Fruit fly (Drosophila melanogaster) whole organism, embryonic: ENCODE measurements around the gene Tgt.

Experiments used
- Bteb2 ChIP-seq: fragments of 200-800 bp; sonication (Bioruptor generic); optimal IDR thresholded peaks from 2 replicates; lab custom pipeline; 2016; ENCODE audit warnings: missing biosample characterization, missing genetic modification characterization
- CG10431 ChIP-seq: fragments of 200-800 bp; sonication (Bioruptor generic); optimal IDR thresholded peaks from 3 replicates; lab custom pipeline; 2018; ENCODE audit warnings: missing biosample characterization, mild to moderate bottlenecking, missing genetic modification characterization
- CG11456 ChIP-seq: fragments of 200-800 bp; sonication (Bioruptor generic); IDR thresholded peaks from 3 replicates; pipeline ENCODE4 v1.3.6; 2022; ENCODE audit warnings: missing biosample characterization, missing genetic modification characterization
- CG11695 ChIP-seq: fragments of 200-800 bp; sonication (Bioruptor generic); IDR thresholded peaks from 3 replicates; pipeline ENCODE4 v1.3.6; 2022; ENCODE audit warnings: missing biosample characterization, missing genetic modification characterization
- CG12071 ChIP-seq: fragments of 200-800 bp; sonication (Bioruptor generic); optimal IDR thresholded peaks from 3 replicates; lab custom pipeline; 2018; ENCODE audit warnings: missing biosample characterization, mild to moderate bottlenecking, missing genetic modification characterization
- CG13296 ChIP-seq: fragments of 200-800 bp; sonication (Bioruptor generic); optimal IDR thresholded peaks from 3 replicates; lab custom pipeline; 2018; ENCODE audit warnings: missing biosample characterization, mild to moderate bottlenecking, missing genetic modification characterization
- CG15479 ChIP-seq: fragments of 200-800 bp; sonication (Bioruptor generic); optimal IDR thresholded peaks from 3 replicates; lab custom pipeline; 2019; ENCODE audit warnings: missing biosample characterization, mild to moderate bottlenecking, missing genetic modification characterization, moderate library complexity
- CG1602 ChIP-seq: fragments of 200-800 bp; sonication (Bioruptor generic); optimal IDR thresholded peaks from 3 replicates; lab custom pipeline; 2016; ENCODE audit warnings: missing biosample characterization, missing genetic modification characterization
- CG17361 ChIP-seq: fragments of 200-800 bp; sonication (Bioruptor generic); IDR thresholded peaks from 3 replicates; pipeline ENCODE4 v1.3.6; 2022; ENCODE audit warnings: missing biosample characterization, missing genetic modification characterization
- CG18476 ChIP-seq: fragments of 200-800 bp; sonication (Bioruptor generic); optimal IDR thresholded peaks from 2 replicates; lab custom pipeline; 2016; ENCODE audit warnings: missing biosample characterization, mild to moderate bottlenecking, missing genetic modification characterization
- CG18619 ChIP-seq: fragments of 200-800 bp; sonication (Bioruptor generic); optimal IDR thresholded peaks from 3 replicates; lab custom pipeline; 2017; ENCODE audit warnings: missing biosample characterization, mild to moderate bottlenecking, missing genetic modification characterization
- CG31441 ChIP-seq: fragments of 200-800 bp; sonication (Bioruptor generic); IDR thresholded peaks from 2 replicates; pipeline ENCODE4 v1.3.6; 2022; ENCODE audit warnings: missing biosample characterization, missing genetic modification characterization
- CG3847 ChIP-seq: fragments of 200-800 bp; sonication (Bioruptor generic); IDR thresholded peaks from 2 replicates; pipeline ENCODE4 v1.3.6; 2022; ENCODE audit warnings: missing biosample characterization, missing genetic modification characterization
- CG6272 ChIP-seq: fragments of 200-800 bp; sonication (Bioruptor generic); IDR thresholded peaks from 2 replicates; pipeline ENCODE4 v1.3.6; 2022; ENCODE audit warnings: missing biosample characterization, missing genetic modification characterization
- CG7271 ChIP-seq: fragments of 200-800 bp; sonication (Bioruptor generic); optimal IDR thresholded peaks from 2 replicates; lab custom pipeline; 2018; ENCODE audit warnings: missing biosample characterization, mild to moderate bottlenecking, missing genetic modification characterization, moderate library complexity
- CG7928 ChIP-seq: fragments of 200-800 bp; sonication (Bioruptor generic); optimal IDR thresholded peaks from 2 replicates; lab custom pipeline; 2017; ENCODE audit warnings: missing biosample characterization, mild to moderate bottlenecking, missing genetic modification characterization
- CG8359 ChIP-seq: fragments of 200-800 bp; sonication (Bioruptor generic); optimal IDR thresholded peaks from 2 replicates; lab custom pipeline; 2017; ENCODE audit warnings: missing biosample characterization, mild to moderate bottlenecking, missing genetic modification characterization, borderline replicate concordance
- CG9215 ChIP-seq: fragments of 200-800 bp; sonication (Bioruptor generic); IDR thresholded peaks from 2 replicates; pipeline ENCODE4 v1.3.6; 2022; ENCODE audit warnings: missing biosample characterization, missing genetic modification characterization
- CG9727 ChIP-seq: fragments of 200-800 bp; sonication (Bioruptor generic); optimal IDR thresholded peaks from 3 replicates; lab custom pipeline; 2017; ENCODE audit warnings: missing biosample characterization, mild to moderate bottlenecking, missing genetic modification characterization
- Chrac-16 ChIP-seq: fragments of 200-800 bp; sonication (Bioruptor generic); optimal IDR thresholded peaks from 3 replicates; lab custom pipeline; 2016; ENCODE audit warnings: missing biosample characterization, missing genetic modification characterization
- CkIIα-i1 ChIP-seq: fragments of 200-800 bp; sonication (Bioruptor generic); IDR thresholded peaks from 2 replicates; pipeline ENCODE4 v1.3.6; 2022; ENCODE audit warnings: missing biosample characterization, missing genetic modification characterization
- Hmr ChIP-seq: fragments of 200-800 bp; sonication (Bioruptor generic); optimal IDR thresholded peaks from 3 replicates; lab custom pipeline; 2017; ENCODE audit warnings: mild to moderate bottlenecking, missing biosample characterization, missing genetic modification reagents, missing genetic modification characterization
- Lpt ChIP-seq: fragments of >200 bp; optimal IDR thresholded peaks from 2 replicates; lab custom pipeline; 2018; ENCODE audit warnings: missing biosample characterization, missing genetic modification characterization
- Mrtf ChIP-seq: fragments of 200-800 bp; sonication (Bioruptor generic); IDR thresholded peaks from 3 replicates; pipeline ENCODE4 v1.3.6; 2022; ENCODE audit warnings: missing biosample characterization, missing genetic modification characterization
- Six4 ChIP-seq: fragments of 200-800 bp; sonication (Bioruptor generic); optimal IDR thresholded peaks from 2 replicates; lab custom pipeline; 2016; ENCODE audit warnings: missing biosample characterization, missing genetic modification characterization
- Sox102F ChIP-seq: fragments of 200-800 bp; sonication (Bioruptor generic); optimal IDR thresholded peaks from 2 replicates; lab custom pipeline; 2018; ENCODE audit warnings: missing biosample characterization, mild to moderate bottlenecking, missing genetic modification characterization, moderate library complexity
- ara ChIP-seq: fragments of 200-800 bp; sonication (Bioruptor generic); IDR thresholded peaks from 2 replicates; pipeline ENCODE4 v1.3.6; 2022; ENCODE audit warnings: missing biosample characterization, missing genetic modification characterization
- az2 ChIP-seq: fragments of 200-800 bp; sonication (Bioruptor generic); optimal IDR thresholded peaks from 3 replicates; lab custom pipeline; 2016; ENCODE audit warnings: missing biosample characterization, missing genetic modification characterization
- cato ChIP-seq: fragments of 200-800 bp; sonication (Bioruptor generic); optimal IDR thresholded peaks from 2 replicates; lab custom pipeline; 2016; ENCODE audit warnings: missing biosample characterization, missing genetic modification characterization, borderline replicate concordance
- chif ChIP-seq, 2 experiments: fragments of 200-800 bp; sonication (Bioruptor generic); optimal IDR thresholded peaks; 3 replicates each; lab custom pipeline; 2016; ENCODE audit warnings: missing biosample characterization in 2 of 2, missing genetic modification characterization in 2 of 2
- dati ChIP-seq: fragments of 200-800 bp; sonication (Bioruptor generic); IDR thresholded peaks from 2 replicates; pipeline ENCODE4 v1.3.6; 2022; ENCODE audit warnings: missing biosample characterization, missing genetic modification characterization
- disco-r ChIP-seq: fragments of 200-800 bp; sonication (Bioruptor generic); optimal IDR thresholded peaks from 2 replicates; lab custom pipeline; 2016; ENCODE audit warnings: missing biosample characterization, missing genetic modification characterization
- fd96Cb ChIP-seq: fragments of 200-800 bp; sonication (Bioruptor generic); optimal IDR thresholded peaks from 2 replicates; lab custom pipeline; 2018; ENCODE audit warnings: missing biosample characterization, mild to moderate bottlenecking, missing genetic modification characterization, moderate library complexity
- grn ChIP-seq: fragments of 200-800 bp; sonication (Bioruptor generic); optimal IDR thresholded peaks from 3 replicates; lab custom pipeline; 2017; ENCODE audit warnings: missing biosample characterization, missing genetic modification characterization
- hbn ChIP-seq: fragments of 200-800 bp; sonication (Bioruptor generic); IDR thresholded peaks from 2 replicates; pipeline ENCODE4 v1.3.6; 2022; ENCODE audit warnings: missing biosample characterization, missing genetic modification characterization; ENCODE audit not compliant: partially characterized antibody
- inv ChIP-seq: fragments of 200-800 bp; sonication (Bioruptor generic); IDR thresholded peaks from 2 replicates; pipeline ENCODE4 v1.3.6; 2022; ENCODE audit warnings: missing biosample characterization, missing genetic modification characterization; ENCODE audit not compliant: partially characterized antibody
- mld ChIP-seq: fragments of 200-800 bp; sonication (Bioruptor generic); IDR thresholded peaks from 3 replicates; pipeline ENCODE4 v1.3.6; 2022; ENCODE audit warnings: missing biosample characterization, missing genetic modification characterization; ENCODE audit not compliant: partially characterized antibody
- oc ChIP-seq: fragments of 200-800 bp; sonication (Bioruptor generic); optimal IDR thresholded peaks from 2 replicates; lab custom pipeline; 2018; ENCODE audit warnings: missing biosample characterization, mild to moderate bottlenecking, missing genetic modification characterization, moderate library complexity
- otp ChIP-seq: fragments of 200-800 bp; sonication (Bioruptor generic); IDR thresholded peaks from 3 replicates; pipeline ENCODE4, ENCODE4 v1.3.6; 2022; ENCODE audit warnings: missing biosample characterization, missing genetic modification characterization
- pan ChIP-seq, 4 experiments: fragments of >200 bp in 3 of 4; fragments of 200-800 bp in 1 of 4; sonication (Bioruptor generic) in 1 of 4; optimal IDR thresholded peaks in 3 of 4; IDR thresholded peaks in 1 of 4; 2 replicates each; pipeline versions ENCODE4 v1.3.6 to Lab custom; 2017 to 2022; ENCODE audit warnings: missing biosample characterization in 2 of 4, missing genetic modification characterization in 2 of 4, mixed read lengths in 1 of 4
- pfk ChIP-seq: fragments of 200-800 bp; sonication (Bioruptor generic); optimal IDR thresholded peaks from 2 replicates; lab custom pipeline; 2018; ENCODE audit warnings: missing biosample characterization, mild to moderate bottlenecking, missing genetic modification characterization, moderate library complexity
- prd ChIP-seq, 3 experiments: fragments of >200 bp in 2 of 3; fragments of 200-800 bp in 1 of 3; sonication (Bioruptor generic) in 1 of 3; optimal IDR thresholded peaks in 2 of 3; IDR thresholded peaks in 1 of 3; 2 replicates in 2 of 3; 3 replicates in 1 of 3; pipeline versions ENCODE4 v1.3.6 to Lab custom; 2017 to 2022; ENCODE audit warnings: missing biosample characterization in 1 of 3, missing genetic modification characterization in 1 of 3
- pros ChIP-seq: fragments of 200-800 bp; sonication (Bioruptor generic); optimal IDR thresholded peaks from 3 replicates; lab custom pipeline; 2019; ENCODE audit warnings: missing biosample characterization, mild to moderate bottlenecking, missing genetic modification characterization, moderate library complexity
- ro ChIP-seq: fragments of 200-800 bp; sonication (Bioruptor generic); IDR thresholded peaks from 2 replicates; pipeline ENCODE4 v1.3.6; 2022; ENCODE audit warnings: missing biosample characterization, missing genetic modification characterization
- salm ChIP-seq: fragments of 200-800 bp; sonication (Bioruptor generic); optimal IDR thresholded peaks from 2 replicates; lab custom pipeline; 2018; ENCODE audit warnings: missing biosample characterization, mild to moderate bottlenecking, missing genetic modification characterization
- sens-2 ChIP-seq: fragments of 200-800 bp; sonication (Bioruptor generic); IDR thresholded peaks from 2 replicates; pipeline ENCODE4 v1.3.6; 2022; ENCODE audit warnings: missing biosample characterization, missing genetic modification characterization
- shn ChIP-seq: fragments of 200-800 bp; sonication (Bioruptor generic); optimal IDR thresholded peaks from 3 replicates; lab custom pipeline; 2016; ENCODE audit warnings: missing biosample characterization, missing genetic modification characterization
- sim ChIP-seq: fragments of 200-800 bp; sonication (Bioruptor generic); IDR thresholded peaks from 2 replicates; pipeline ENCODE4 v1.3.6; 2022; ENCODE audit warnings: missing biosample characterization, missing genetic modification characterization
- tio ChIP-seq: fragments of 200-800 bp; sonication (Bioruptor generic); optimal IDR thresholded peaks from 2 replicates; lab custom pipeline; 2017; ENCODE audit warnings: missing biosample characterization, missing genetic modification characterization, inconsistent platforms
- vvl ChIP-seq: fragments of 200-800 bp; sonication (Bioruptor generic); IDR thresholded peaks from 2 replicates; pipeline ENCODE4 v1.3.6; 2022; ENCODE audit warnings: missing biosample characterization, missing genetic modification characterization

Tgt gene

DNA sequence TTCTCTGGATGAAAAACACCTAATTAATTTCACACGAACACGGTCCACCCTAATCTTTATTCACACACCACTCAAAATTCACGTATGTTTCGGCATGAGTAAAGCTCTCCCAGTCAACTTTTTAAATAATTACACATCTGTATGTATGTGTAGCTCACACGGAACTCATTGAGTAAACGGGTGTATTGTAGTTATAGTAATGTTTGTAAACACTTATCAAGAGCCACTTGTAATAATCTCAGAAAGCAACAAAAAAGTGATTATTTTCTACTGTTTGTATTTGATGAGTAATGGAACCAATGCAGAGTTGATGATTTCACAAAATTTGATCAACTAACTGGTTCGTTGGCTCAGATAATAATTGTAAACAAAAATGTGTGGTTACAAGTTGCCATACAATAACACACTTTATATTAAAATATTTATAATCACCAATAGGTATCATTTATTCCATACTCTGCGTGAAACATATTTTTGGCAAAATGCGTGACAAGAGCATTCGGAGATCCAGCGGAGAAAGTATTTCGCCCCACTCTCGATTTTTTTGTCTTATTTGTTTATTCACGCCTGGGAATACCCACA is 34.1 kb downstream of the Tgt start (continued):
- TF ChIP-seq Chrac-16 (GFP tag; lab: Kevin White, UChicago): no peak
- no peak for TF ChIP-seq disco-r (GFP tag; lab: Kevin White, UChicago)
- no peak for TF ChIP-seq vvl (GFP tag; lab: Robert Waterston, UW)
- TF ChIP-seq salm: no peak
- no peak for TF ChIP-seq oc
- TF ChIP-seq CG6272 (GFP tag; lab: Robert Waterston, UW): no peak
- TF ChIP-seq tio: peak; percentile 62
- TF ChIP-seq ara (GFP tag; lab: Robert Waterston, UW): no peak
- TF ChIP-seq CkIIα-i1: no peak
- no peak for TF ChIP-seq shn (GFP tag; lab: Kevin White, UChicago)
- TF ChIP-seq dati (GFP tag; lab: Robert Waterston, UW): no peak
- no peak for TF ChIP-seq CG9215 (GFP tag; lab: Robert Waterston, UW)
- no peak for TF ChIP-seq Mrtf
- TF ChIP-seq fd96Cb (tag; lab: Kevin White, UChicago): no peak
- 0 out of 3 replicates have a peak, but pooled peaks have one; percentile 27 for TF ChIP-seq CG11695
- TF ChIP-seq cato (GFP tag; lab: Kevin White, UChicago): peak; percentile 29
- no peak for TF ChIP-seq pfk (GFP tag; lab: Kevin White, UChicago)
- TF ChIP-seq CG15479 (GFP tag; lab: Kevin White, UChicago): no peak
- TF ChIP-seq Bteb2 (GFP tag; lab: Kevin White, UChicago): no peak
- no peak for TF ChIP-seq inv (GFP tag; lab: Robert Waterston, UW)
- TF ChIP-seq ro (GFP tag; lab: Robert Waterston, UW): no peak
- no peak for TF ChIP-seq CG9727 (GFP tag; lab: Kevin White, UChicago)
- TF ChIP-seq pan (optimal IDR thresholded peaks at IDR 0.05; lab: Kevin White, UChicago): no peak
- no peak for TF ChIP-seq pan (GFP tag; optimal IDR thresholded peaks at IDR 0.05 in 1 of 2, IDR thresholded peaks at IDR 0.05 in 1 of 2)
- TF ChIP-seq CG7271 (tag; lab: Kevin White, UChicago): no peak
- no peak for TF ChIP-seq CG31441
- no peak for TF ChIP-seq CG11456 (GFP tag; lab: Robert Waterston, UW)
- no peak for TF ChIP-seq CG8359 (GFP tag; lab: Kevin White, UChicago)
- peak; percentile 42 for TF ChIP-seq Hmr
- 0 out of 3 replicates have a peak, but pooled peaks have one; percentile 30 for TF ChIP-seq otp (GFP tag; lab: Robert Waterston, UW)
- no peak for TF ChIP-seq grn (GFP tag; lab: Kevin White, UChicago)
- no peak for TF ChIP-seq CG18476 (GFP tag; lab: Kevin White, UChicago)
- TF ChIP-seq Lpt: no peak
- TF ChIP-seq prd (optimal IDR thresholded peaks at IDR 0.05; lab: Kevin White, UChicago): no peak
- TF ChIP-seq prd (GFP tag; IDR thresholded peaks at IDR 0.05; lab: Robert Waterston, UW): no peak
- TF ChIP-seq hbn (GFP tag; lab: Robert Waterston, UW): no peak
- TF ChIP-seq CG12071 (GFP tag; lab: Kevin White, UChicago): no peak
- no peak for TF ChIP-seq CG3847
- no peak for TF ChIP-seq sens-2 (GFP tag; lab: Robert Waterston, UW)
- TF ChIP-seq sim: no peak
- no peak for TF ChIP-seq pros (GFP tag; lab: Kevin White, UChicago)
- TF ChIP-seq mld: no peak
- no peak for TF ChIP-seq chif (GFP tag; optimal IDR thresholded peaks at IDR 0.05; lab: Kevin White, UChicago)
- peak; percentile 83 for TF ChIP-seq Sox102F (GFP tag; lab: Kevin White, UChicago)
- no peak for TF ChIP-seq CG7928 (GFP tag; lab: Kevin White, UChicago)
- no peak for TF ChIP-seq az2
- peak; percentile 15 for TF ChIP-seq CG1602 (GFP tag; lab: Kevin White, UChicago)
- no peak for TF ChIP-seq Six4
- no peak for TF ChIP-seq CG18619 (GFP tag; lab: Kevin White, UChicago)
- no peak for TF ChIP-seq CG10431 (GFP tag; lab: Kevin White, UChicago)
- no peak for TF ChIP-seq CG13296 (GFP tag; lab: Kevin White, UChicago)
- no peak for TF ChIP-seq CG17361
